Worm (Caenorhabditis elegans): ENCODE data around the gene Y17D7C.6.
"Not testable (repeated sequence)": the region's sequence is repeated elsewhere in the genome, so short reads cannot be mapped to it uniquely, and the experiment has no call there.

Gene Y17D7C.6

DNA sequence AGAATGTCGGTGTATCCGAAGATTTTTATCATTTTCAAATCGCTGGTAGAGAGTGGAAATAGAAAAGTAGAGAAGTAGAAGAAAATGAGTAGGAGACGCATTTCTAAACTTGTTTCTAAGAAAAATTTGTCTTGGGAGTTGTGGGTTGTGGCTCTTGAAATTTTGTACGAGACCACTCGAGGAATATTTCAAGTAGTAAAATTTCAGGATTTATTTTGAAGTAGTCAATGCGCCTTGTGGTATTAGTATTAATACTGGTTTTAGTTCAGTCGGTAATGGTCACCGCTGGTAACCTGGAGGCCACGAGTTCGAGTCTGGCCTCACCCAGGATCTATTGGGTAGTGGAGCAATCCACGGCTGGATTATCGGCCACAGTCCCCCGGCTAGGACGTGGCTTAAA is 39.1 kb downstream of the Y17D7C.6 start, which contains the start of gene clec-252:
Gene clec-252, minus strand, starts transcription at position 101 of the 400 bp plus-strand sequence.
- TF ChIP-seq C08G9.2 (tag; optimal IDR thresholded peaks at IDR 0.05): no peak
- no peak for TF ChIP-seq ceh-45 (GFP tag; IDR thresholded peaks at IDR 0.05)
- no peak for TF ChIP-seq ets-4 (tag; optimal IDR thresholded peaks at IDR 0.05)
- no peak for TF ChIP-seq ztf-16 (tag; optimal IDR thresholded peaks at IDR 0.05)
- TF ChIP-seq zip-5 (tag; optimal IDR thresholded peaks at IDR 0.05): no peak

- TF ChIP-seq pax-1 (tag; optimal IDR thresholded peaks at IDR 0.05) (no peak), tbx-2 (tag; optimal IDR thresholded peaks at IDR 0.05) (no peak), eyg-1 (tag; optimal IDR thresholded peaks at IDR 0.05) (no peak), nhr-11 (tag; optimal IDR thresholded peaks at IDR 0.05) (no peak), ahr-1 (tag; optimal IDR thresholded peaks at IDR 0.05) (no peak), unc-3 (GFP tag; conservative IDR thresholded peaks at IDR 0.05) (no peak), unc-3 (tag; optimal IDR thresholded peaks at IDR 0.05) (no peak), ceh-2 (tag; optimal IDR thresholded peaks at IDR 0.05) (no peak), ttx-3 (tag; optimal IDR thresholded peaks at IDR 0.05) (no peak), pqm-1 (tag; optimal IDR thresholded peaks at IDR 0.05) (no peak), pha-2 (tag; optimal IDR thresholded peaks at IDR 0.05) (no peak), unc-86 (tag; optimal IDR thresholded peaks at IDR 0.05) (no peak), ref-2 (tag; optimal IDR thresholded peaks at IDR 0.05) (no peak), che-1 (tag; optimal IDR thresholded peaks at IDR 0.05) (no peak)
Observed at ce11 chrV:18750445-18750844, 40.8 kb downstream of the Y17D7C.6 start, which contains the start of the genes F11D11.21 and F11D11.12. TSS of gene F11D11.21 (minus strand) at chrV:18750545. TSS of gene F11D11.12 (minus strand) at chrV:18750682.

DNA sequence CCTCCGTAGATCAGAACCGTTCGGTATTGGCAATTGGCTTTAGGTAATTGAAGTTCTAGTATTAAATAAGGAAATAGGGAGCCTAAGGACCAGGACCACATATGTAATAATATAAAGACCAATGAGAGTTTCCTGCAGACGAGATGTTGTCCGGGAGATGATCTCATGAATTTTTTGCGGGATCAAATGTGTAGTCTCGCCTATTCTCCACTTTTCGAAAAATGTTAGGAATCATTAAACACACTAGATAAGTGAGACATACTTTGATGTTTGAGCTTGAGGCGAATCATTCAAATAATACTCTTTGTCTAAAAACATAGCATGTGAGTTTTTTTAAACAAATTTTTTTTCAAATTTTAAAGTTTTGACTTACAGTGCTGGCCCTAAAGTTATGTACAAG is 43.4 kb downstream of the Y17D7C.6 start, which contains the start of gene F11D11.6:
Gene F11D11.6, minus strand, starts transcription at position 101 of the 400 bp plus-strand sequence.
- no peak for TF ChIP-seq pax-1 (tag; optimal IDR thresholded peaks at IDR 0.05)
- no peak for TF ChIP-seq fkh-10 (GFP tag; optimal IDR thresholded peaks at IDR 0.05)
- no peak for TF ChIP-seq ceh-30 (tag; optimal IDR thresholded peaks at IDR 0.05)
- TF ChIP-seq hlh-30 (tag; optimal IDR thresholded peaks at IDR 0.05; ENCODE audit: insufficient read depth): no peak
- no peak for TF ChIP-seq hlh-15 (tag; optimal IDR thresholded peaks at IDR 0.05)
- TF ChIP-seq elt-4 (tag; optimal IDR thresholded peaks at IDR 0.05): no peak
- TF ChIP-seq dve-1 (tag; optimal IDR thresholded peaks at IDR 0.05): no peak

ce11 chrV:18754328-18754727 is 44.7 kb downstream of the Y17D7C.6 start, which contains the start of gene clec-254:
TSS of gene clec-254 (minus strand) at chrV:18754428.
- TF ChIP-seq pat-9 (tag; optimal IDR thresholded peaks at IDR 0.05); elt-2 (tag; optimal IDR thresholded peaks at IDR 0.05); C38D4.7 (GFP tag; optimal IDR thresholded peaks at IDR 0.05): not testable (repeated sequence)

ce11 chrV:18760174-18760573 is 50.6 kb downstream of the Y17D7C.6 start, which contains the start of gene F11D11.3:
TSS of gene F11D11.3 (minus strand) at chrV:18760274.
- TF ChIP-seq lim-6 (tag; optimal IDR thresholded peaks at IDR 0.05) (no peak), eyg-1 (tag; optimal IDR thresholded peaks at IDR 0.05) (no peak), elt-2 (tag; optimal IDR thresholded peaks at IDR 0.05) (no peak), ceh-9 (tag; optimal IDR thresholded peaks at IDR 0.05) (no peak), ref-2 (tag; optimal IDR thresholded peaks at IDR 0.05) (no peak), Y22D7AL.16 (tag; optimal IDR thresholded peaks at IDR 0.05) (no peak), F13H6.1 (tag; optimal IDR thresholded peaks at IDR 0.05) (no peak)

DNA sequence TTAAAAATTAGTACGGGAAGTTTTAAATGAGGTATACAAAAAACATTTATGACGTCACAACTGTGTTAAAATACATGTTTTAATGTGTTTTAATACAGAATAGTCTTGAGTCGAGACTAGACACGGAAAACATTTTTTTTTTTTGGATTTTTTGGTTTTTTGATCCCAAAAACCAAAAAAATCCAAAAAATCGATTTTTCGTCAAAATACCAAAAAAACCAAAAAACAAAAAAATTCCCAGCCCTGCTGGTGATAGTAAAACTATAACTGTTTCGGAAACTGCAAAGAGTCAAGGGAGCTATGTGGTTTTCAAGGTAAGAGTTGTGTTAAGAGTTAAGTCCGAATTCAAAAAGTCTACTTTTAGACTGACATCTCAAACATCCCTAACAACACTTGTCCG is 51.5 kb downstream of the Y17D7C.6 start, which contains the start of gene F11D11.4:
Gene F11D11.4, plus strand, starts transcription at position 301 of the 400 bp plus-strand sequence.
- TF ChIP-seq unc-42 (tag; optimal IDR thresholded peaks at IDR 0.05): no peak
- TF ChIP-seq eyg-1 (tag; optimal IDR thresholded peaks at IDR 0.05): no peak
- TF ChIP-seq ceh-24 (tag; optimal IDR thresholded peaks at IDR 0.05): no peak
- no peak for TF ChIP-seq elt-2 (tag; optimal IDR thresholded peaks at IDR 0.05)
- TF ChIP-seq pha-2 (tag; optimal IDR thresholded peaks at IDR 0.05): no peak
- TF ChIP-seq unc-55 (GFP tag; optimal IDR thresholded peaks at IDR 0.05): no peak
- no peak for TF ChIP-seq sox-4 (tag; optimal IDR thresholded peaks at IDR 0.05)
- TF ChIP-seq ahr-1 (tag; optimal IDR thresholded peaks at IDR 0.05): no peak
- TF ChIP-seq dmd-4 (tag; optimal IDR thresholded peaks at IDR 0.05; ENCODE audit: borderline replicate concordance): no peak
- no peak for TF ChIP-seq zip-5 (tag; optimal IDR thresholded peaks at IDR 0.05)
- no peak for TF ChIP-seq ref-2 (tag; optimal IDR thresholded peaks at IDR 0.05)
- no peak for TF ChIP-seq pax-1 (tag; optimal IDR thresholded peaks at IDR 0.05)
- no peak for TF ChIP-seq ztf-16 (tag; optimal IDR thresholded peaks at IDR 0.05)
- no peak for TF ChIP-seq fkh-10 (GFP tag; optimal IDR thresholded peaks at IDR 0.05)
- TF ChIP-seq K02D7.2 (tag; optimal IDR thresholded peaks at IDR 0.05): no peak
- TF ChIP-seq ceh-18 (tag; optimal IDR thresholded peaks at IDR 0.05): no peak
- TF ChIP-seq ceh-45 (GFP tag; IDR thresholded peaks at IDR 0.05): no peak

Data from whole organism, late embryonic.